Worm (Caenorhabditis elegans) whole organism, L1 larva: ENCODE data around the gene lgc-25.

Experiments used
- aly-2 ChIP-seq: fragments of 150-350 bp; optimal IDR thresholded peaks from 2 replicates; lab custom pipeline; 2014; ENCODE audit warnings: missing biosample characterization, missing genetic modification characterization
- ceh-90 ChIP-seq: sonication (generic microtip); optimal IDR thresholded peaks from 2 replicates; lab custom pipeline; 2016; ENCODE audit warnings: missing genetic modification characterization, missing compliant biosample characterization
- ces-1 ChIP-seq: fragments of 150-350 bp; optimal IDR thresholded peaks from 2 replicates; lab custom pipeline; 2014; ENCODE audit warnings: missing biosample characterization, missing genetic modification reagents, missing genetic modification characterization
- dsc-1 ChIP-seq: sonication (generic microtip); optimal IDR thresholded peaks from 2 replicates; lab custom pipeline; 2016; ENCODE audit warnings: mild to moderate bottlenecking, missing genetic modification characterization, missing compliant biosample characterization
- egl-13 ChIP-seq: sonication (generic microtip); optimal IDR thresholded peaks from 2 replicates; lab custom pipeline; 2016; ENCODE audit warnings: missing genotype, missing genetic modification reagents, missing genetic modification characterization, missing compliant biosample characterization
- elt-2 ChIP-seq: sonication (generic microtip); optimal IDR thresholded peaks from 2 replicates; lab custom pipeline; 2016; ENCODE audit warnings: missing genetic modification characterization, mild to moderate bottlenecking, inconsistent platforms, missing compliant biosample characterization, missing genetic modification reagents
- fkh-4 ChIP-seq: sonication (generic microtip); optimal IDR thresholded peaks from 2 replicates; lab custom pipeline; 2016; ENCODE audit warnings: missing compliant biosample characterization, missing genetic modification characterization, borderline replicate concordance
- fkh-8 ChIP-seq: sonication (generic microtip); optimal IDR thresholded peaks from 2 replicates; lab custom pipeline; 2016; ENCODE audit warnings: mild to moderate bottlenecking, missing genetic modification characterization, missing compliant biosample characterization
- hlh-4 ChIP-seq: sonication (generic microtip); optimal IDR thresholded peaks from 2 replicates; lab custom pipeline; 2016; ENCODE audit warnings: mild to moderate bottlenecking, missing genetic modification characterization, missing compliant biosample characterization
- lin-14 ChIP-seq: fragments of 200-800 bp; sonication (Bioruptor generic); optimal IDR thresholded peaks from 2 replicates; lab custom pipeline; 2018; ENCODE audit warnings: mild to moderate bottlenecking, missing genetic modification characterization, moderate library complexity, missing compliant biosample characterization
- lin-35 ChIP-seq, 2 experiments: fragments of 150-350 bp; optimal IDR thresholded peaks; 2 replicates each; lab custom pipeline; 2014; ENCODE audit warnings: missing biosample characterization in 2 of 2, missing genetic modification characterization in 2 of 2, missing genetic modification reagents in 2 of 2
- lsy-2 ChIP-seq, 2 experiments: fragments of 150-350 bp; optimal IDR thresholded peaks; 2 replicates each; lab custom pipeline; 2014; ENCODE audit warnings: missing biosample characterization in 2 of 2, missing genetic modification characterization in 2 of 2
- mdl-1 ChIP-seq, 2 experiments: fragments of 150-350 bp; optimal IDR thresholded peaks; 2 replicates each; lab custom pipeline; 2014 to 2017; ENCODE audit warnings: missing biosample characterization in 2 of 2, missing genetic modification characterization in 2 of 2, inconsistent platforms in 1 of 2
- nhr-20 ChIP-seq: sonication (generic microtip); optimal IDR thresholded peaks from 2 replicates; lab custom pipeline; 2016; ENCODE audit warnings: mild to moderate bottlenecking, missing genetic modification characterization, missing compliant biosample characterization
- nhr-47 ChIP-seq: sonication (generic microtip); optimal IDR thresholded peaks from 2 replicates; lab custom pipeline; 2016; ENCODE audit warnings: mild to moderate bottlenecking, missing genetic modification characterization, moderate library complexity, missing compliant biosample characterization
- nhr-71 ChIP-seq: sonication (generic microtip); optimal IDR thresholded peaks from 2 replicates; lab custom pipeline; 2016; ENCODE audit warnings: mild to moderate bottlenecking, missing genetic modification characterization, moderate library complexity, missing compliant biosample characterization
- nhr-76 ChIP-seq: sonication (generic microtip); optimal IDR thresholded peaks from 2 replicates; lab custom pipeline; 2017; ENCODE audit warnings: missing biosample characterization, missing genetic modification characterization
- nhr-77 ChIP-seq: fragments of 150-350 bp; optimal IDR thresholded peaks from 2 replicates; lab custom pipeline; 2014; ENCODE audit warnings: missing biosample characterization, missing genetic modification characterization
- nhr-84 ChIP-seq: sonication (generic microtip); optimal IDR thresholded peaks from 2 replicates; lab custom pipeline; 2017; ENCODE audit warnings: missing biosample characterization, missing genetic modification characterization
- pax-3 ChIP-seq: fragments of 200-800 bp; sonication (Bioruptor generic); optimal IDR thresholded peaks from 2 replicates; lab custom pipeline; 2018; ENCODE audit warnings: mild to moderate bottlenecking, missing genetic modification characterization, moderate library complexity, missing compliant biosample characterization
- skn-1 ChIP-seq: fragments of 150-350 bp; optimal IDR thresholded peaks from 2 replicates; lab custom pipeline; 2014; ENCODE audit warnings: missing biosample characterization, missing genetic modification characterization
- snpc-4 ChIP-seq: fragments of 150-350 bp; optimal IDR thresholded peaks from 2 replicates; lab custom pipeline; 2014; ENCODE audit warnings: missing biosample characterization, missing genetic modification characterization
- snu-23 ChIP-seq: sonication (generic microtip); optimal IDR thresholded peaks from 2 replicates; lab custom pipeline; 2016; ENCODE audit warnings: missing genetic modification characterization, missing compliant biosample characterization
- sox-4 ChIP-seq: sonication (generic microtip); optimal IDR thresholded peaks from 2 replicates; lab custom pipeline; 2016; ENCODE audit warnings: missing genetic modification characterization, missing compliant biosample characterization
- swsn-7 ChIP-seq: sonication (generic microtip); optimal IDR thresholded peaks from 2 replicates; lab custom pipeline; 2016; ENCODE audit warnings: missing genetic modification characterization, missing compliant biosample characterization
- tlp-1 ChIP-seq: fragments of 150-350 bp; optimal IDR thresholded peaks from 2 replicates; lab custom pipeline; 2014; ENCODE audit warnings: missing biosample characterization, missing genetic modification characterization
- unc-62 ChIP-seq: fragments of 150-350 bp; optimal IDR thresholded peaks from 2 replicates; lab custom pipeline; 2014; ENCODE audit warnings: missing biosample characterization, missing genetic modification reagents, missing genetic modification characterization
- vab-15 ChIP-seq: sonication (generic microtip); optimal IDR thresholded peaks from 2 replicates; lab custom pipeline; 2017; ENCODE audit warnings: missing genotype, mild to moderate bottlenecking, missing genetic modification characterization, missing compliant biosample characterization
- zag-1 ChIP-seq: fragments of 150-350 bp; optimal IDR thresholded peaks from 2 replicates; lab custom pipeline; 2014; ENCODE audit warnings: missing biosample characterization, missing genetic modification characterization
- ztf-4 ChIP-seq: fragments of 150-350 bp; optimal IDR thresholded peaks from 2 replicates; lab custom pipeline; 2014; ENCODE audit warnings: missing biosample characterization, missing genetic modification characterization

Gene lgc-25

ce11 chrX:14194251-14194650 lies 32.7 kb upstream of the lgc-25 start:
- TF ChIP-seq vab-15 (tag; lab: Kevin White, UChicago): no peak
- no peak for TF ChIP-seq snpc-4 (tag; lab: Kevin White, UChicago)
- peak in 1 of 2 experiments; percentile 54 for TF ChIP-seq lsy-2 (tag; optimal IDR thresholded peaks at IDR 0.05; lab: Kevin White, UChicago)
- peak in 1 of 2 experiments; percentile 26 for TF ChIP-seq lin-35 (GFP tag; optimal IDR thresholded peaks at IDR 0.05; lab: Kevin White, UChicago)
- TF ChIP-seq elt-2 (tag; lab: Kevin White, UChicago): peak; percentile 84
- TF ChIP-seq nhr-77 (tag; lab: Kevin White, UChicago): no peak
- TF ChIP-seq, all 84 proteins: peak for 3

- TF ChIP-seq nhr-77 (tag; lab: Kevin White, UChicago) (no peak), mdl-1 (tag; optimal IDR thresholded peaks at IDR 0.05; lab: Kevin White, UChicago) (no peak), ztf-4 (tag; lab: Kevin White, UChicago) (no peak), snu-23 (no peak), ceh-90 (tag; lab: Kevin White, UChicago) (no peak), zag-1 (tag; lab: Kevin White, UChicago) (no peak), sox-4 (tag; lab: Kevin White, UChicago) (no peak), lin-14 (GFP tag; lab: Kevin White, UChicago) (no peak), nhr-84 (tag; lab: Kevin White, UChicago) (no peak), fkh-4 (no peak)
Measured at ce11 chrX:14186466-14186865, 24.9 kb upstream of the lgc-25 start, which contains the start of gene ceh-36. TSS of gene ceh-36 (minus strand) at chrX:14186566.

ce11 chrX:14185631-14186030 lies 24.1 kb upstream of the lgc-25 start:
- TF ChIP-seq fkh-4: peak; percentile 42
- TF ChIP-seq dsc-1 (tag; lab: Kevin White, UChicago): peak; percentile 99
- TF ChIP-seq sox-4 (tag; lab: Kevin White, UChicago): peak; percentile 73
- no peak for TF ChIP-seq tlp-1 (tag; lab: Kevin White, UChicago)
- TF ChIP-seq fkh-8 (tag; lab: Kevin White, UChicago): peak; percentile 23
- no peak for TF ChIP-seq nhr-76 (tag; lab: Kevin White, UChicago)
- peak; percentile 84 for TF ChIP-seq pax-3 (tag; lab: Kevin White, UChicago)
- TF ChIP-seq nhr-47: peak; percentile 38
- TF ChIP-seq nhr-71 (tag; lab: Kevin White, UChicago): peak; percentile 39

- no peak for TF ChIP-seq skn-1
- TF ChIP-seq hlh-4: no peak
- no peak for TF ChIP-seq egl-13 (tag; lab: Kevin White, UChicago)
- peak; percentile 55 for TF ChIP-seq pax-3 (tag; lab: Kevin White, UChicago)
- TF ChIP-seq dsc-1 (tag; lab: Kevin White, UChicago): peak; percentile 88
- TF ChIP-seq sox-4 (tag; lab: Kevin White, UChicago): peak; percentile 36
Measured at ce11 chrX:14182514-14182913, 21.0 kb upstream of the lgc-25 start.

- TF ChIP-seq swsn-7 (tag; lab: Kevin White, UChicago): no peak
- no peak for TF ChIP-seq elt-2 (tag; lab: Kevin White, UChicago)
- TF ChIP-seq, all 84 proteins: peak for 0
Measured at ce11 chrX:14180151-14180550, 18.6 kb upstream of the lgc-25 start, which contains the start of gene C37E2.3. TSS of gene C37E2.3 (plus strand) at chrX:14180451.

ce11 chrX:14179488-14179887 lies 18.0 kb upstream of the lgc-25 start:
- TF ChIP-seq nhr-20 (tag; lab: Kevin White, UChicago) (no peak), aly-2 (tag; lab: Kevin White, UChicago) (no peak), ces-1 (no peak), mdl-1 (tag; optimal IDR thresholded peaks at IDR 0.05; lab: Kevin White, UChicago) (no peak), unc-62 (GFP tag; lab: Kevin White, UChicago) (no peak)
- TF ChIP-seq, all 84 proteins: peak for 0
